Fruit fly (Drosophila melanogaster) whole organism, embryonic: ENCODE results near the gene Hel25E.

ENCODE experiments used
- Abd-B ChIP-seq: fragments of 200-800 bp; sonication (Bioruptor generic); optimal IDR thresholded peaks from 2 replicates; lab custom pipeline; 2018; ENCODE audit warnings: missing biosample characterization, mild to moderate bottlenecking, missing genetic modification characterization, moderate library complexity
- BEAF-32 ChIP-seq: fragments of 200-800 bp; sonication (Bioruptor generic); optimal IDR thresholded peaks from 3 replicates; lab custom pipeline; 2017; ENCODE audit warnings: missing biosample characterization, missing genetic modification characterization, mild to moderate bottlenecking, moderate library complexity, missing genetic modification reagents
- CG10543 ChIP-seq: fragments of 200-800 bp; sonication (Bioruptor generic); optimal IDR thresholded peaks from 3 replicates; lab custom pipeline; 2017; ENCODE audit warnings: missing biosample characterization, mild to moderate bottlenecking, missing genetic modification characterization, moderate library complexity
- CG10959 ChIP-seq: fragments of 200-800 bp; sonication (Bioruptor generic); IDR thresholded peaks from 2 replicates; pipeline ENCODE4 v1.3.6; 2022; ENCODE audit warnings: missing biosample characterization, missing genetic modification characterization
- CG11723 ChIP-seq: fragments of 200-800 bp; sonication (Bioruptor generic); optimal IDR thresholded peaks from 2 replicates; lab custom pipeline; 2017; ENCODE audit warnings: missing biosample characterization, mild to moderate bottlenecking, missing genetic modification characterization
- CG12104 ChIP-seq: fragments of 200-800 bp; sonication (Bioruptor generic); optimal IDR thresholded peaks from 3 replicates; lab custom pipeline; 2016; ENCODE audit warnings: missing biosample characterization, missing genetic modification characterization
- CG12299 ChIP-seq: fragments of 200-800 bp; sonication (Bioruptor generic); optimal IDR thresholded peaks from 2 replicates; lab custom pipeline; 2018; ENCODE audit warnings: missing biosample characterization, mild to moderate bottlenecking, missing genetic modification characterization
- CG12942 ChIP-seq: fragments of 200-800 bp; sonication (Bioruptor generic); optimal IDR thresholded peaks from 3 replicates; lab custom pipeline; 2016; ENCODE audit warnings: missing biosample characterization, missing genetic modification characterization
- CG15514 ChIP-seq: fragments of 200-800 bp; sonication (Bioruptor generic); optimal IDR thresholded peaks from 3 replicates; lab custom pipeline; 2017; ENCODE audit warnings: missing biosample characterization, missing genetic modification characterization, mild to moderate bottlenecking, moderate library complexity, missing genetic modification reagents
- CG15696 ChIP-seq: fragments of 200-800 bp; sonication (Bioruptor generic); optimal IDR thresholded peaks from 2 replicates; lab custom pipeline; 2019; ENCODE audit warnings: missing biosample characterization, mild to moderate bottlenecking, missing genetic modification characterization, moderate library complexity
- CG1602 ChIP-seq: fragments of 200-800 bp; sonication (Bioruptor generic); optimal IDR thresholded peaks from 3 replicates; lab custom pipeline; 2016; ENCODE audit warnings: missing biosample characterization, missing genetic modification characterization
- CG18262 ChIP-seq: fragments of 200-800 bp; optimal IDR thresholded peaks from 3 replicates; lab custom pipeline; 2019; ENCODE audit warnings: missing biosample characterization, mild to moderate bottlenecking, missing genetic modification characterization, moderate library complexity
- CG18476 ChIP-seq: fragments of 200-800 bp; sonication (Bioruptor generic); optimal IDR thresholded peaks from 2 replicates; lab custom pipeline; 2016; ENCODE audit warnings: missing biosample characterization, mild to moderate bottlenecking, missing genetic modification characterization
- CG2199 ChIP-seq: fragments of 200-800 bp; sonication (Bioruptor generic); IDR thresholded peaks from 3 replicates; pipeline ENCODE4 v1.3.6; 2022; ENCODE audit warnings: missing biosample characterization, missing genetic modification characterization
- CG2712 ChIP-seq: fragments of 200-800 bp; optimal IDR thresholded peaks from 3 replicates; lab custom pipeline; 2019; ENCODE audit warnings: missing biosample characterization, mild to moderate bottlenecking, missing genetic modification characterization, moderate library complexity
- CG30403 ChIP-seq: fragments of 200-800 bp; sonication (Bioruptor generic); optimal IDR thresholded peaks from 3 replicates; lab custom pipeline; 2016; ENCODE audit warnings: missing biosample characterization, missing genetic modification characterization
- CG3065 ChIP-seq: fragments of 200-800 bp; sonication (Bioruptor generic); optimal IDR thresholded peaks from 2 replicates; lab custom pipeline; 2016; ENCODE audit warnings: missing biosample characterization, missing genetic modification characterization
- CG33557 ChIP-seq: fragments of 200-800 bp; sonication (Bioruptor generic); optimal IDR thresholded peaks from 2 replicates; lab custom pipeline; 2019; ENCODE audit warnings: missing biosample characterization, mild to moderate bottlenecking, missing genetic modification characterization, moderate library complexity
- CG4328 ChIP-seq: fragments of 200-800 bp; sonication (Bioruptor generic); optimal IDR thresholded peaks from 3 replicates; lab custom pipeline; 2017; ENCODE audit warnings: missing biosample characterization, missing genetic modification reagents, missing genetic modification characterization
- CG43689 ChIP-seq: fragments of 200-800 bp; sonication (Bioruptor generic); IDR thresholded peaks from 2 replicates; pipeline ENCODE4 v1.3.6; 2022; ENCODE audit warnings: missing biosample characterization, missing genetic modification characterization
- CG4424 ChIP-seq: fragments of 200-800 bp; sonication (Bioruptor generic); optimal IDR thresholded peaks from 3 replicates; lab custom pipeline; 2016; ENCODE audit warnings: missing biosample characterization, missing genetic modification characterization
- CG7357 ChIP-seq: fragments of 200-800 bp; sonication (Bioruptor generic); IDR thresholded peaks from 3 replicates; pipeline ENCODE4 v1.3.6; 2022; ENCODE audit warnings: missing biosample characterization, missing genetic modification characterization
- CG9437 ChIP-seq: fragments of 200-800 bp; sonication (Bioruptor generic); optimal IDR thresholded peaks from 2 replicates; lab custom pipeline; 2018; ENCODE audit warnings: missing biosample characterization, mild to moderate bottlenecking, missing genetic modification characterization
- Dek ChIP-seq: fragments of 200-800 bp; sonication (Bioruptor generic); optimal IDR thresholded peaks from 3 replicates; lab custom pipeline; 2019; ENCODE audit warnings: missing biosample characterization, mild to moderate bottlenecking, missing genetic modification characterization, moderate library complexity
- Dip3 ChIP-seq: fragments of 200-800 bp; sonication (Bioruptor generic); optimal IDR thresholded peaks from 3 replicates; lab custom pipeline; 2016; ENCODE audit warnings: missing biosample characterization, missing genetic modification characterization
- Ets65A ChIP-seq: fragments of 200-800 bp; sonication (Bioruptor generic); peaks from one replicate; lab custom pipeline; 2016; ENCODE audit warnings: missing biosample characterization, missing genetic modification characterization
- MBD-R2 ChIP-seq: fragments of 200-800 bp; sonication (Bioruptor generic); IDR thresholded peaks from 2 replicates; pipeline ENCODE4 v1.3.6; 2022; ENCODE audit warnings: missing biosample characterization, missing genetic modification characterization
- Myb ChIP-seq: fragments of 200-800 bp; sonication (Bioruptor generic); optimal IDR thresholded peaks from 2 replicates; lab custom pipeline; 2016; ENCODE audit warnings: missing biosample characterization, missing genetic modification characterization
- Nf-YC ChIP-seq: fragments of 200-800 bp; optimal IDR thresholded peaks from 3 replicates; lab custom pipeline; 2019; ENCODE audit warnings: missing biosample characterization, mild to moderate bottlenecking, missing genetic modification characterization, moderate library complexity
- Rfx ChIP-seq: fragments of 200-800 bp; sonication (Bioruptor generic); IDR thresholded peaks from 2 replicates; pipeline ENCODE4 v1.3.6; 2022; ENCODE audit warnings: missing biosample characterization, missing genetic modification characterization
- Sin3A ChIP-seq: fragments of >200 bp; optimal IDR thresholded peaks from 2 replicates; lab custom pipeline; 2018
- Sry-δ ChIP-seq: fragments of 200-800 bp; sonication (Bioruptor generic); optimal IDR thresholded peaks from 2 replicates; lab custom pipeline; 2016; ENCODE audit warnings: missing biosample characterization, missing genetic modification characterization
- Xbp1 ChIP-seq: fragments of 200-800 bp; sonication (Bioruptor generic); optimal IDR thresholded peaks from 3 replicates; lab custom pipeline; 2016; ENCODE audit warnings: missing biosample characterization, mild to moderate bottlenecking, missing genetic modification characterization
- bcd ChIP-seq: fragments of 200-800 bp; sonication (Bioruptor generic); optimal IDR thresholded peaks from 2 replicates; lab custom pipeline; 2017; ENCODE audit warnings: missing biosample characterization, mild to moderate bottlenecking, missing genetic modification characterization
- dmrt11E ChIP-seq: fragments of 200-800 bp; sonication (Bioruptor generic); optimal IDR thresholded peaks from 3 replicates; lab custom pipeline; 2018; ENCODE audit warnings: missing biosample characterization, mild to moderate bottlenecking, missing genetic modification characterization, moderate library complexity
- dpn ChIP-seq, 2 experiments: fragments of 200-800 bp; sonication (Bioruptor generic); optimal IDR thresholded peaks; 3 replicates each; lab custom pipeline; 2016; ENCODE audit warnings: missing biosample characterization in 2 of 2, missing genetic modification characterization in 2 of 2
- fd3F ChIP-seq: fragments of 200-800 bp; sonication (Bioruptor generic); optimal IDR thresholded peaks from 2 replicates; lab custom pipeline; 2018; ENCODE audit warnings: missing biosample characterization, mild to moderate bottlenecking, missing genetic modification characterization, moderate library complexity
- fd96Cb ChIP-seq: fragments of 200-800 bp; sonication (Bioruptor generic); optimal IDR thresholded peaks from 2 replicates; lab custom pipeline; 2018; ENCODE audit warnings: missing biosample characterization, mild to moderate bottlenecking, missing genetic modification characterization, moderate library complexity
- gfzf ChIP-seq: fragments of 200-800 bp; sonication (Bioruptor generic); optimal IDR thresholded peaks from 2 replicates; lab custom pipeline; 2016; ENCODE audit warnings: missing biosample characterization, mild to moderate bottlenecking, missing genetic modification characterization, moderate library complexity
- jumu ChIP-seq: fragments of 200-800 bp; sonication (Bioruptor generic); optimal IDR thresholded peaks from 3 replicates; lab custom pipeline; 2016; ENCODE audit warnings: missing biosample characterization, missing genetic modification characterization
- lilli ChIP-seq: fragments of 200-800 bp; sonication (Bioruptor generic); optimal IDR thresholded peaks from 3 replicates; lab custom pipeline; 2016; ENCODE audit warnings: missing biosample characterization, missing genetic modification characterization
- nerfin-1 ChIP-seq: fragments of 200-800 bp; sonication (Bioruptor generic); optimal IDR thresholded peaks from 3 replicates; lab custom pipeline; 2019; ENCODE audit warnings: missing biosample characterization, mild to moderate bottlenecking, missing genetic modification characterization, moderate library complexity
- otp ChIP-seq: fragments of 200-800 bp; sonication (Bioruptor generic); IDR thresholded peaks from 3 replicates; pipeline ENCODE4, ENCODE4 v1.3.6; 2022; ENCODE audit warnings: missing biosample characterization, missing genetic modification characterization
- pan ChIP-seq, 4 experiments: fragments of >200 bp in 3 of 4; fragments of 200-800 bp in 1 of 4; sonication (Bioruptor generic) in 1 of 4; optimal IDR thresholded peaks in 3 of 4; IDR thresholded peaks in 1 of 4; 2 replicates each; pipeline versions ENCODE4 v1.3.6 to Lab custom; 2017 to 2022; ENCODE audit warnings: missing biosample characterization in 2 of 4, missing genetic modification characterization in 2 of 4, mixed read lengths in 1 of 4
- pzg ChIP-seq: fragments of 200-800 bp; sonication (Bioruptor generic); optimal IDR thresholded peaks from 3 replicates; lab custom pipeline; 2018; ENCODE audit warnings: missing biosample characterization, mild to moderate bottlenecking, missing genetic modification characterization, moderate library complexity
- sisA ChIP-seq: fragments of 200-800 bp; sonication (Bioruptor generic); IDR thresholded peaks from 2 replicates; pipeline ENCODE4 v1.3.6; 2022; ENCODE audit warnings: missing biosample characterization, missing genetic modification characterization
- slou ChIP-seq: fragments of 200-800 bp; sonication (Bioruptor generic); optimal IDR thresholded peaks from 3 replicates; lab custom pipeline; 2016; ENCODE audit warnings: missing biosample characterization, missing genetic modification characterization
- sob ChIP-seq: fragments of 200-800 bp; sonication (Bioruptor generic); IDR thresholded peaks from 2 replicates; pipeline ENCODE4 v1.3.6; 2022; ENCODE audit warnings: missing biosample characterization, missing genetic modification characterization
- usp ChIP-seq: fragments of >200 bp; optimal IDR thresholded peaks from 2 replicates; lab custom pipeline; 2017; ENCODE audit warnings: missing biosample characterization, missing genetic modification characterization
- zen ChIP-seq: fragments of 200-800 bp; sonication (Bioruptor generic); optimal IDR thresholded peaks from 3 replicates; lab custom pipeline; 2018; ENCODE audit warnings: missing biosample characterization, mild to moderate bottlenecking, missing genetic modification characterization, moderate library complexity

The Hel25E gene

dm6 chr2L:5519846-5520384 is 22.2 kb downstream of the Hel25E start, which contains the start of the genes CG7382 and cl (continued):
- TF ChIP-seq CG18476 (peak; percentile 16), nerfin-1 (peak; percentile 46), CG4328 (GFP tag; lab: Kevin White, UChicago) (peak; percentile 18), MBD-R2 (GFP tag; lab: Robert Waterston, UW) (peak; percentile 38; the same call in 1 of the 2 replicates), pzg (peak; percentile 50), fd96Cb (peak; percentile 11), CG9437 (GFP tag; lab: Kevin White, UChicago) (peak; percentile 98), CG33557 (no peak), jumu (no peak), bcd (GFP tag; lab: Kevin White, UChicago) (peak; percentile 44), CG43689 (GFP tag; lab: Robert Waterston, UW) (no peak), CG2199 (no peak), sob (GFP tag; lab: Robert Waterston, UW) (peak; percentile 19; the same call in 1 of the 2 replicates), Sin3A (peak; percentile 81), CG15696 (tag; lab: Kevin White, UChicago) (peak; percentile 33), pan (optimal IDR thresholded peaks at IDR 0.05; lab: Kevin White, UChicago) (no peak), pan (GFP tag; optimal IDR thresholded peaks at IDR 0.05 in 1 of 2, IDR thresholded peaks at IDR 0.05 in 1 of 2) (peak in 1 of 2 experiments; percentile 18), dmrt11E (peak; percentile 9), lilli (peak; percentile 41), CG10543 (GFP tag; lab: Kevin White, UChicago) (peak; percentile 57), gfzf (GFP tag; lab: Kevin White, UChicago) (peak; percentile 60), CG15514 (peak; percentile 41), CG10959 (GFP tag; lab: Robert Waterston, UW) (no peak), CG12104 (peak; percentile 60), Sry-δ (GFP tag; lab: Kevin White, UChicago) (peak; percentile 18), Ets65A (GFP tag; lab: Kevin White, UChicago) (peak; percentile 91), zen (peak; percentile 42), CG11723 (GFP tag; lab: Kevin White, UChicago) (no peak), Xbp1 (GFP tag; lab: Kevin White, UChicago) (peak; percentile 60), slou (GFP tag; lab: Kevin White, UChicago) (peak; percentile 23), CG7357 (GFP tag; lab: Robert Waterston, UW) (no peak), CG1602 (GFP tag; lab: Kevin White, UChicago) (peak; percentile 12), otp (GFP tag; lab: Robert Waterston, UW) (no peak), Myb (GFP tag; lab: Kevin White, UChicago) (peak; percentile 10), CG18262 (tag; lab: Kevin White, UChicago) (peak; percentile 56), Dip3 (GFP tag; lab: Kevin White, UChicago) (no peak), sisA (GFP tag; lab: Robert Waterston, UW) (peak; percentile 43), CG12942 (GFP tag; lab: Kevin White, UChicago) (peak; percentile 17), BEAF-32 (GFP tag; lab: Kevin White, UChicago) (peak; percentile 56), CG12299 (tag; lab: Kevin White, UChicago) (peak; percentile 7), Abd-B (peak; percentile 81), CG2712 (peak; percentile 62), CG4424 (peak; percentile 48), CG30403 (peak; percentile 70), dpn (GFP tag; optimal IDR thresholded peaks at IDR 0.05; lab: Kevin White, UChicago) (peak in 1 of 2 experiments; percentile 57), usp (GFP tag; lab: Kevin White, UChicago) (no peak), fd3F (peak; percentile 11), CG3065 (GFP tag; lab: Kevin White, UChicago) (no peak), Nf-YC (tag; lab: Kevin White, UChicago) (peak; percentile 65), Rfx (GFP tag; lab: Robert Waterston, UW) (peak; percentile 40; the same call in 1 of the 2 replicates), Dek (tag; lab: Kevin White, UChicago) (peak; percentile 35)
